Worm (Caenorhabditis elegans) whole organism, L4 larva: Measurements from ENCODE around the gene T01D3.1.

Experiments
- D1046.2 ChIP-seq: fragments of 200-800 bp; sonication (Bioruptor generic); IDR thresholded peaks from 2 replicates; pipeline ENCODE4 v1.3.6; 2022; ENCODE audit warnings: missing genetic modification characterization, missing compliant biosample characterization
- F26F4.8 ChIP-seq: fragments of 200-800 bp; sonication (Bioruptor generic); conservative IDR thresholded peaks from 2 replicates; pipeline ENCODE4 v1.3.6; 2022; ENCODE audit warnings: missing genetic modification characterization, missing compliant biosample characterization
- F44E2.7 ChIP-seq: fragments of 200-800 bp; sonication (Bioruptor generic); IDR thresholded peaks from 2 replicates; pipeline ENCODE4 v2.1.2; 2022; ENCODE audit warnings: missing genetic modification characterization, missing compliant biosample characterization
- F49E8.2 ChIP-seq: sonication (generic microtip); optimal IDR thresholded peaks from 2 replicates; lab custom pipeline; 2016; ENCODE audit warnings: missing compliant biosample characterization, mild to moderate bottlenecking, missing genetic modification characterization, borderline replicate concordance
- R02D3.7 ChIP-seq: fragments of 150-350 bp; sonication (generic microtip); optimal IDR thresholded peaks from 3 replicates; lab custom pipeline; 2014; ENCODE audit warnings: missing biosample characterization, missing genetic modification characterization
- T20F7.1 ChIP-seq: fragments of 200-800 bp; sonication (Bioruptor generic); optimal IDR thresholded peaks from 2 replicates; lab custom pipeline; 2018; ENCODE audit warnings: mild to moderate bottlenecking, missing genetic modification characterization, missing compliant biosample characterization
- T26A8.4 ChIP-seq: fragments of 200-800 bp; sonication (Bioruptor generic); IDR thresholded peaks from 2 replicates; pipeline ENCODE4 v1.3.6; 2022; ENCODE audit warnings: missing genetic modification characterization, missing compliant biosample characterization
- Y105C5A.15 ChIP-seq: fragments of 200-800 bp; sonication (Bioruptor generic); IDR thresholded peaks from 2 replicates; pipeline ENCODE4 v1.3.6; 2022; ENCODE audit warnings: missing genetic modification characterization, missing compliant biosample characterization
- Y48G9A.11 ChIP-seq: fragments of 200-800 bp; sonication (Bioruptor generic); IDR thresholded peaks from 2 replicates; pipeline ENCODE4 v1.3.6; 2022; ENCODE audit warnings: missing genetic modification reagents, missing genetic modification characterization, missing compliant biosample characterization
- ZK337.2 ChIP-seq: fragments of 200-800 bp; sonication (Bioruptor generic); IDR thresholded peaks from 2 replicates; pipeline ENCODE4 v1.3.6; 2022; ENCODE audit warnings: missing genetic modification reagents, missing genetic modification characterization, missing compliant biosample characterization
- aha-1 ChIP-seq: fragments of 150-350 bp; peaks from one replicate; lab custom pipeline; 2014; ENCODE audit warnings: missing biosample characterization, missing genetic modification characterization
- daf-12 ChIP-seq: fragments of 150-350 bp; optimal IDR thresholded peaks from 2 replicates; lab custom pipeline; 2014; ENCODE audit warnings: missing biosample characterization, missing genetic modification reagents, missing genetic modification characterization
- daf-16 ChIP-seq, 3 experiments: sonication (generic microtip); optimal IDR thresholded peaks; 2 replicates each; lab custom pipeline; 2016 to 2017; ENCODE audit warnings: missing genetic modification characterization in 3 of 3, missing genetic modification reagents in 3 of 3, mild to moderate bottlenecking in 2 of 3, missing compliant biosample characterization in 2 of 3, missing biosample characterization in 1 of 3, moderate library complexity in 1 of 3
- daf-19 ChIP-seq: fragments of 200-800 bp; sonication (Bioruptor generic); conservative IDR thresholded peaks from 2 replicates; pipeline ENCODE4 v1.3.6; 2022; ENCODE audit warnings: missing genetic modification characterization, missing compliant biosample characterization
- dmd-9 ChIP-seq: fragments of 200-800 bp; sonication (Bioruptor generic); IDR thresholded peaks from 2 replicates; pipeline ENCODE4 v1.3.6; 2022; ENCODE audit warnings: missing genetic modification reagents, missing genetic modification characterization, missing compliant biosample characterization
- duxl-1 ChIP-seq: sonication (generic microtip); optimal IDR thresholded peaks from 2 replicates; lab custom pipeline; 2016; ENCODE audit warnings: mild to moderate bottlenecking, missing genetic modification characterization, moderate library complexity, missing compliant biosample characterization; ENCODE audit not compliant: poor library complexity
- hif-1 ChIP-seq, 2 experiments: sonication (generic microtip); optimal IDR thresholded peaks; 2 replicates each; lab custom pipeline; 2016 to 2017; ENCODE audit warnings: missing compliant biosample characterization in 2 of 2, missing genetic modification characterization in 2 of 2, missing genetic modification reagents in 2 of 2, missing genotype in 2 of 2, mild to moderate bottlenecking in 1 of 2
- hlh-30 ChIP-seq: sonication (generic microtip); optimal IDR thresholded peaks from 2 replicates; lab custom pipeline; 2017; ENCODE audit warnings: antibody characterized with exemption, mild to moderate bottlenecking, missing genetic modification characterization, missing compliant biosample characterization; ENCODE audit not compliant: insufficient read depth
- hmg-1.1 ChIP-seq: fragments of 200-800 bp; sonication (Bioruptor generic); IDR thresholded peaks from 2 replicates; pipeline ENCODE4 v1.3.6; 2022; ENCODE audit warnings: missing genetic modification reagents, missing genetic modification characterization, missing compliant biosample characterization
- lim-7 ChIP-seq: fragments of 200-800 bp; sonication (Bioruptor generic); IDR thresholded peaks from 2 replicates; pipeline ENCODE4 v1.3.6; 2022; ENCODE audit warnings: missing genetic modification characterization, missing compliant biosample characterization
- lin-38 ChIP-seq: fragments of 200-800 bp; sonication (Bioruptor generic); IDR thresholded peaks from 2 replicates; pipeline ENCODE4 v1.3.6; 2022; ENCODE audit warnings: missing genetic modification reagents, missing genetic modification characterization, missing compliant biosample characterization
- lin-39 ChIP-seq: fragments of 150-350 bp; optimal IDR thresholded peaks from 2 replicates; lab custom pipeline; 2014; ENCODE audit warnings: missing biosample characterization, missing genetic modification reagents, missing genetic modification characterization
- lir-3 ChIP-seq: sonication (generic microtip); optimal IDR thresholded peaks from 2 replicates; lab custom pipeline; 2016; ENCODE audit warnings: mild to moderate bottlenecking, missing genetic modification characterization, missing compliant biosample characterization
- lsy-2 ChIP-seq, 2 experiments: fragments of 150-350 bp in 1 of 2; sonication (generic microtip) in 1 of 2; optimal IDR thresholded peaks; 2 replicates each; lab custom pipeline; 2014 to 2017; ENCODE audit warnings: missing biosample characterization in 2 of 2, missing genetic modification characterization in 2 of 2
- madf-9 ChIP-seq: fragments of 200-800 bp; sonication (Bioruptor generic); conservative IDR thresholded peaks from 2 replicates; pipeline ENCODE4 v1.3.6; 2022; ENCODE audit warnings: missing genetic modification reagents, missing genetic modification characterization, missing compliant biosample characterization
- mep-1 ChIP-seq: fragments of 150-350 bp; sonication (generic microtip); optimal IDR thresholded peaks from 3 replicates; lab custom pipeline; 2014; ENCODE audit warnings: missing biosample characterization, missing genetic modification characterization
- nhr-102 ChIP-seq: sonication (generic microtip); optimal IDR thresholded peaks from 2 replicates; lab custom pipeline; 2016; ENCODE audit warnings: mild to moderate bottlenecking, missing genetic modification characterization, moderate library complexity, missing compliant biosample characterization
- nhr-25 ChIP-seq: sonication (generic microtip); optimal IDR thresholded peaks from 2 replicates; lab custom pipeline; 2017; ENCODE audit warnings: missing genetic modification characterization, mild to moderate bottlenecking, missing compliant biosample characterization, antibody characterized with exemption, moderate library complexity, borderline replicate concordance; ENCODE audit not compliant: insufficient read depth
- nhr-28 ChIP-seq: fragments of 150-350 bp; optimal IDR thresholded peaks from 2 replicates; lab custom pipeline; 2014; ENCODE audit warnings: missing biosample characterization, missing genetic modification characterization
- nhr-41 ChIP-seq: fragments of 200-800 bp; sonication (Bioruptor generic); IDR thresholded peaks from 2 replicates; pipeline ENCODE4 v1.3.6; 2022; ENCODE audit warnings: missing genetic modification reagents, missing genetic modification characterization, missing compliant biosample characterization
- pha-4 ChIP-seq, 2 experiments: fragments of 150-350 bp in 1 of 2; fragments of 200-800 bp in 1 of 2; sonication (Bioruptor generic) in 1 of 2; IDR thresholded peaks in 1 of 2; optimal IDR thresholded peaks in 1 of 2; 2 replicates each; pipeline versions ENCODE4 v1.3.6 to Lab custom; 2014 to 2022; ENCODE audit warnings: missing genetic modification characterization in 2 of 2, missing genetic modification reagents in 2 of 2, missing biosample characterization in 1 of 2, missing compliant biosample characterization in 1 of 2
- php-3 ChIP-seq: fragments of 200-800 bp; sonication (Bioruptor generic); IDR thresholded peaks from 2 replicates; pipeline ENCODE4 v1.3.6; 2022; ENCODE audit warnings: missing genetic modification reagents, missing genetic modification characterization, missing compliant biosample characterization
- rbr-2 ChIP-seq: sonication (generic microtip); optimal IDR thresholded peaks from 2 replicates; lab custom pipeline; 2016; ENCODE audit warnings: missing genotype, missing genetic modification characterization, missing compliant biosample characterization
- saeg-2 ChIP-seq: fragments of 200-800 bp; sonication (Bioruptor generic); IDR thresholded peaks from 2 replicates; pipeline ENCODE4 v1.3.6; 2022; ENCODE audit warnings: missing genetic modification reagents, missing genetic modification characterization, missing compliant biosample characterization
- set-16 ChIP-seq: fragments of 200-800 bp; sonication (Bioruptor generic); IDR thresholded peaks from 2 replicates; pipeline ENCODE4 v1.3.6; 2022; ENCODE audit warnings: missing genetic modification reagents, missing genetic modification characterization, missing compliant biosample characterization
- snpc-1.2 ChIP-seq: fragments of 200-800 bp; sonication (Bioruptor generic); IDR thresholded peaks from 2 replicates; pipeline ENCODE4 v1.3.6; 2022; ENCODE audit warnings: missing genetic modification reagents, missing genetic modification characterization, missing compliant biosample characterization
- tra-1 ChIP-seq: fragments of 200-800 bp; sonication (Bioruptor generic); IDR thresholded peaks from 2 replicates; pipeline ENCODE4 v1.3.6; 2022; ENCODE audit warnings: missing genetic modification reagents, missing genetic modification characterization, missing compliant biosample characterization
- unc-130 ChIP-seq: sonication (generic microtip); optimal IDR thresholded peaks from 2 replicates; lab custom pipeline; 2016; ENCODE audit warnings: missing genetic modification reagents, missing genetic modification characterization, missing compliant biosample characterization
- unc-62 ChIP-seq, 3 experiments: fragments of 150-350 bp in 1 of 3; sonication (generic microtip); optimal IDR thresholded peaks in 2 of 3; peaks in 1 of 3; 1 replicate in 1 of 3; 2 replicates in 2 of 3; lab custom pipeline; 2014 to 2017; ENCODE audit warnings: missing biosample characterization in 3 of 3, missing genetic modification characterization in 3 of 3, missing genetic modification reagents in 3 of 3, missing genotype in 1 of 3
- zfp-2 ChIP-seq: sonication (generic microtip); optimal IDR thresholded peaks from 2 replicates; lab custom pipeline; 2016; ENCODE audit warnings: mild to moderate bottlenecking, missing genetic modification characterization, missing compliant biosample characterization
- zfp-3 ChIP-seq: fragments of 200-800 bp; sonication (Bioruptor generic); conservative IDR thresholded peaks from 2 replicates; pipeline ENCODE4 v1.3.6; 2022; ENCODE audit warnings: missing genetic modification reagents, missing genetic modification characterization, missing compliant biosample characterization
- zip-2 ChIP-seq: fragments of 150-350 bp; optimal IDR thresholded peaks from 2 replicates; lab custom pipeline; 2014; ENCODE audit warnings: missing biosample characterization, missing genetic modification characterization

The T01D3.1 gene

ce11 chrV:13668337-13668736, 21.4 kb upstream of the T01D3.1 start:
- no peak for TF ChIP-seq nhr-28 (tag; lab: Kevin White, UChicago)
- no peak for TF ChIP-seq rbr-2
- TF ChIP-seq hif-1 (tag; optimal IDR thresholded peaks at IDR 0.05; lab: Kevin White, UChicago), result no peak
- TF ChIP-seq nhr-102 (tag; lab: Kevin White, UChicago), result no peak
- TF ChIP-seq lin-38, result no peak
- 0 out of 2 replicates have a peak, but pooled peaks have one; percentile 36 for TF ChIP-seq F44E2.7 (GFP tag; lab: Robert Waterston, UW)
- TF ChIP-seq zip-2, result no peak
- TF ChIP-seq zfp-2 (tag; lab: Kevin White, UChicago), result no peak
- no peak for TF ChIP-seq lir-3 (tag; lab: Kevin White, UChicago)
- no peak for TF ChIP-seq T20F7.1 (GFP tag; lab: Kevin White, UChicago)
- peak; percentile 33; the same call in 1 of the 2 replicates for TF ChIP-seq D1046.2
- no peak for TF ChIP-seq nhr-25 (tag; lab: Kevin White, UChicago)
- no peak for TF ChIP-seq ZK337.2
- TF ChIP-seq hmg-1.1 (GFP tag; lab: Robert Waterston, UW), result no peak
- no peak for TF ChIP-seq lin-39
- TF ChIP-seq set-16 (GFP tag; lab: Robert Waterston, UW), result peak; percentile 93
- TF ChIP-seq madf-9 (GFP tag; lab: Robert Waterston, UW), result no peak
- no peak for TF ChIP-seq aha-1 (tag; lab: Kevin White, UChicago)

ce11 chrV:13669170-13669569, 20.5 kb upstream of the T01D3.1 start:
- TF ChIP-seq mep-1 (tag; lab: Kevin White, UChicago), result peak; percentile 29
- TF ChIP-seq Y105C5A.15 (GFP tag; lab: Robert Waterston, UW), result 0 out of 2 replicates have a peak, but pooled peaks have one; percentile 30
- 0 out of 2 replicates have a peak, but pooled peaks have one; percentile 34 for TF ChIP-seq snpc-1.2
- TF ChIP-seq pha-4 (GFP tag; IDR thresholded peaks at IDR 0.05; lab: Robert Waterston, UW), result peak; percentile 51; the same call in 1 of the 2 replicates
- TF ChIP-seq pha-4 (tag; optimal IDR thresholded peaks at IDR 0.05; lab: Kevin White, UChicago), result no peak
- peak; percentile 63 for TF ChIP-seq lin-38
- TF ChIP-seq unc-130 (GFP tag; lab: Kevin White, UChicago), result peak; percentile 26
- no peak for TF ChIP-seq saeg-2
- TF ChIP-seq duxl-1, result no peak
- peak; percentile 66 for TF ChIP-seq F49E8.2 (tag; lab: Kevin White, UChicago)
- TF ChIP-seq aha-1 (tag; lab: Kevin White, UChicago), result peak; percentile 80
- TF ChIP-seq hlh-30 (tag; lab: Kevin White, UChicago), result no peak
- TF ChIP-seq zip-2, result no peak

- TF ChIP-seq aha-1 (tag; lab: Kevin White, UChicago) (peak; percentile 62), unc-62 (GFP tag; optimal IDR thresholded peaks at IDR 0.05 in 1 of 2; lab: Kevin White, UChicago) (peak in 1 of 2 experiments; percentile 49), unc-62 (tag; optimal IDR thresholded peaks at IDR 0.05; lab: Kevin White, UChicago) (no peak), Y48G9A.11 (GFP tag; lab: Robert Waterston, UW) (peak; percentile 59), lin-39 (no peak)
Measured at ce11 chrV:13671911-13672639, 17.6 kb upstream of the T01D3.1 start, which contains the start of the genes mip-2 and F58G11.4. Gene mip-2, minus strand, starts transcription at chrV:13671958. Gene F58G11.4, plus strand, starts transcription at chrV:13672589.

- no peak for TF ChIP-seq F26F4.8
- TF ChIP-seq daf-12 (tag; lab: Kevin White, UChicago), result no peak
- no peak for TF ChIP-seq unc-62 (GFP tag; optimal IDR thresholded peaks at IDR 0.05 in 1 of 2; lab: Kevin White, UChicago)
- no peak for TF ChIP-seq unc-62 (tag; optimal IDR thresholded peaks at IDR 0.05; lab: Kevin White, UChicago)
- peak; percentile 22 to 69 for TF ChIP-seq daf-16 (GFP tag; optimal IDR thresholded peaks at IDR 0.05; lab: Kevin White, UChicago)
- no peak for TF ChIP-seq daf-16 (tag; optimal IDR thresholded peaks at IDR 0.05; lab: Kevin White, UChicago)
- TF ChIP-seq php-3, result no peak
- peak; percentile 77; the same call in 1 of the 2 replicates for TF ChIP-seq hmg-1.1 (GFP tag; lab: Robert Waterston, UW)
- no peak for TF ChIP-seq tra-1
- TF ChIP-seq lsy-2 (tag; optimal IDR thresholded peaks at IDR 0.05; lab: Kevin White, UChicago), result peak in 1 of 2 experiments; percentile 95
- peak; percentile 83 for TF ChIP-seq aha-1 (tag; lab: Kevin White, UChicago)
- TF ChIP-seq lim-7 (GFP tag; lab: Robert Waterston, UW), result no peak
- TF ChIP-seq R02D3.7 (tag; lab: Kevin White, UChicago), result no peak
- no peak for TF ChIP-seq nhr-41 (GFP tag; lab: Robert Waterston, UW)
- no peak for TF ChIP-seq dmd-9 (GFP tag; lab: Robert Waterston, UW)
- peak; percentile 87 for TF ChIP-seq T26A8.4 (GFP tag; lab: Robert Waterston, UW)
- no peak for TF ChIP-seq ZK337.2
- no peak for TF ChIP-seq zfp-3
- TF ChIP-seq daf-19 (GFP tag; lab: Robert Waterston, UW), result no peak
Measured at ce11 chrV:13678542-13678941, 11.2 kb upstream of the T01D3.1 start, which contains the start of the genes tag-65 and ccz-1. Gene tag-65, minus strand, starts transcription at chrV:13678587. Gene ccz-1, plus strand, starts transcription at chrV:13678875.
